Fruit fly (Drosophila melanogaster) whole organism, adult: ENCODE measurements around the gene foxo.
A peak's percentile ranks its signal among the peaks of the same experiment; 100 is the strongest.

Experiments
- CG11617 ChIP-seq: fragments of 200-800 bp; sonication (Bioruptor generic); optimal IDR thresholded peaks from 2 replicates; lab custom pipeline; 2017; ENCODE audit warnings: mild to moderate bottlenecking, missing biosample characterization, missing genetic modification reagents, missing genetic modification characterization
- CG12768 ChIP-seq: fragments of 200-800 bp; sonication (Bioruptor generic); optimal IDR thresholded peaks from 2 replicates; lab custom pipeline; 2017; ENCODE audit warnings: missing biosample characterization, missing genetic modification characterization, mild to moderate bottlenecking, moderate library complexity, missing genetic modification reagents
- CG14711 ChIP-seq: fragments of 200-800 bp; sonication (Bioruptor generic); optimal IDR thresholded peaks from 2 replicates; lab custom pipeline; 2018; ENCODE audit warnings: missing biosample characterization, mild to moderate bottlenecking, missing genetic modification characterization, moderate library complexity
- CG1620 ChIP-seq: fragments of 200-800 bp; sonication (Bioruptor generic); optimal IDR thresholded peaks from 2 replicates; lab custom pipeline; 2016; ENCODE audit warnings: missing biosample characterization, missing genetic modification characterization
- CG33017 ChIP-seq: fragments of 200-800 bp; sonication (Bioruptor generic); optimal IDR thresholded peaks from 2 replicates; lab custom pipeline; 2018; ENCODE audit warnings: missing biosample characterization, mild to moderate bottlenecking, missing genetic modification characterization, moderate library complexity
- CG5204 ChIP-seq: fragments of 200-800 bp; sonication (Bioruptor generic); optimal IDR thresholded peaks from 2 replicates; lab custom pipeline; 2016; ENCODE audit warnings: missing biosample characterization, missing genetic modification characterization
- CG7045 ChIP-seq: fragments of 200-800 bp; sonication (Bioruptor generic); optimal IDR thresholded peaks from 2 replicates; lab custom pipeline; 2017; ENCODE audit warnings: missing biosample characterization, mild to moderate bottlenecking, missing genetic modification characterization
- CG7101 ChIP-seq: fragments of 200-800 bp; sonication (Bioruptor generic); optimal IDR thresholded peaks from 2 replicates; lab custom pipeline; 2018; ENCODE audit warnings: missing biosample characterization, mild to moderate bottlenecking, missing genetic modification characterization, moderate library complexity
- Clk ChIP-seq: fragments of 200-800 bp; sonication (Bioruptor generic); optimal IDR thresholded peaks from 2 replicates; lab custom pipeline; 2017; ENCODE audit warnings: missing biosample characterization, missing genetic modification characterization
- Crg-1 ChIP-seq: fragments of 200-800 bp; sonication (Bioruptor generic); optimal IDR thresholded peaks from 2 replicates; lab custom pipeline; 2016; ENCODE audit warnings: missing biosample characterization, missing genetic modification characterization
- Hr96 ChIP-seq: fragments of 200-800 bp; sonication (Bioruptor generic); optimal IDR thresholded peaks from 2 replicates; lab custom pipeline; 2016; ENCODE audit warnings: missing biosample characterization, missing genetic modification characterization
- Mnt ChIP-seq: fragments of 200-800 bp; sonication (Bioruptor generic); optimal IDR thresholded peaks from 2 replicates; lab custom pipeline; 2016; ENCODE audit warnings: missing biosample characterization, mild to moderate bottlenecking, missing genetic modification characterization
- bab1 ChIP-seq: fragments of 200-800 bp; sonication (Bioruptor generic); optimal IDR thresholded peaks from 3 replicates; lab custom pipeline; 2019; ENCODE audit warnings: missing biosample characterization, mild to moderate bottlenecking, missing genetic modification characterization, moderate library complexity
- cic ChIP-seq: fragments of 200-800 bp; sonication (Bioruptor generic); optimal IDR thresholded peaks from 2 replicates; lab custom pipeline; 2017; ENCODE audit warnings: missing biosample characterization, mild to moderate bottlenecking, missing genetic modification characterization, moderate library complexity
- cnc ChIP-seq, 2 experiments: fragments of >200 bp; optimal IDR thresholded peaks; 2 replicates each; lab custom pipeline; 2017
- kay ChIP-seq: fragments of 200-800 bp; sonication (Bioruptor generic); peaks from one replicate; lab custom pipeline; 2016; ENCODE audit warnings: missing biosample characterization, missing genetic modification characterization, borderline replicate concordance
- ovo ChIP-seq: fragments of 200-800 bp; sonication (Bioruptor generic); optimal IDR thresholded peaks from 2 replicates; lab custom pipeline; 2016; ENCODE audit warnings: missing biosample characterization, missing genetic modification characterization
- pad ChIP-seq: fragments of 200-800 bp; sonication (Bioruptor generic); optimal IDR thresholded peaks from 3 replicates; lab custom pipeline; 2017; ENCODE audit warnings: missing biosample characterization, missing genetic modification characterization, mild to moderate bottlenecking, moderate library complexity, missing genetic modification reagents
- tj ChIP-seq: fragments of 200-800 bp; sonication (Bioruptor generic); optimal IDR thresholded peaks from 3 replicates; lab custom pipeline; 2017; ENCODE audit warnings: missing biosample characterization, mild to moderate bottlenecking, missing genetic modification characterization, moderate library complexity
- toe ChIP-seq: fragments of 200-800 bp; sonication (Bioruptor generic); optimal IDR thresholded peaks from 2 replicates; lab custom pipeline; 2016; ENCODE audit warnings: missing biosample characterization, missing genetic modification characterization

Gene foxo

dm6 chr3R:14031531-14032414 is 25.0 kb upstream of the foxo start, which contains the start of the genes rdx and CG3061:
TSS of gene rdx (minus strand) at chr3R:14032057.
TSS of gene CG3061 (plus strand) at chr3R:14032371.
- TF ChIP-seq CG7045 (GFP tag; lab: Kevin White, UChicago), result peak; percentile 50
- TF ChIP-seq tj (GFP tag; lab: Kevin White, UChicago), result peak; percentile 86
- peak; percentile 52 for TF ChIP-seq pad (GFP tag; lab: Kevin White, UChicago)
- peak; percentile 71 for TF ChIP-seq CG7101 (tag; lab: Kevin White, UChicago)
- TF ChIP-seq cic (GFP tag; lab: Kevin White, UChicago), result peak; percentile 37
- TF ChIP-seq CG33017, result no peak
- peak; percentile 13 for TF ChIP-seq Crg-1
- TF ChIP-seq CG11617 (GFP tag; lab: Kevin White, UChicago), result peak; percentile 87
- TF ChIP-seq CG14711 (tag; lab: Kevin White, UChicago), result peak; percentile 69
- TF ChIP-seq Mnt, result peak; percentile 55
- TF ChIP-seq ovo (GFP tag; lab: Kevin White, UChicago), result peak; percentile 54
- no peak for TF ChIP-seq toe (GFP tag; lab: Kevin White, UChicago)
- TF ChIP-seq Hr96 (GFP tag; lab: Kevin White, UChicago), result no peak

- no peak for TF ChIP-seq bab1 (GFP tag; lab: Kevin White, UChicago)
- no peak for TF ChIP-seq kay (GFP tag; lab: Kevin White, UChicago)
- peak; percentile 50 for TF ChIP-seq CG11617 (GFP tag; lab: Kevin White, UChicago)
Measured at dm6 chr3R:14032422-14033188, 24.1 kb upstream of the foxo start.

dm6 chr3R:14034636-14035035 is 22.1 kb upstream of the foxo start:
- TF ChIP-seq bab1 (GFP tag; lab: Kevin White, UChicago) (no peak), kay (GFP tag; lab: Kevin White, UChicago) (peak; percentile 70)

- TF ChIP-seq bab1 (GFP tag; lab: Kevin White, UChicago) (peak; percentile 60), Clk (no peak), tj (GFP tag; lab: Kevin White, UChicago) (peak; percentile 15), ovo (GFP tag; lab: Kevin White, UChicago) (no peak), cnc (optimal IDR thresholded peaks at IDR 0.05; lab: Kevin White, UChicago) (no peak), CG7045 (GFP tag; lab: Kevin White, UChicago) (no peak), CG14711 (tag; lab: Kevin White, UChicago) (peak; percentile 99), Mnt (peak; percentile 95), kay (GFP tag; lab: Kevin White, UChicago) (no peak), pad (GFP tag; lab: Kevin White, UChicago) (no peak), CG1620 (GFP tag; lab: Kevin White, UChicago) (peak; percentile 66), CG11617 (GFP tag; lab: Kevin White, UChicago) (peak; percentile 41), toe (GFP tag; lab: Kevin White, UChicago) (no peak), CG33017 (peak; percentile 46), Crg-1 (peak; percentile 62), CG7101 (tag; lab: Kevin White, UChicago) (peak; percentile 59), CG12768 (GFP tag; lab: Kevin White, UChicago) (no peak), cic (GFP tag; lab: Kevin White, UChicago) (peak; percentile 1)
Measured at dm6 chr3R:14035924-14036448, 20.8 kb upstream of the foxo start, which contains the start of gene CG9922. TSS of gene CG9922 (minus strand) at chr3R:14036398.

dm6 chr3R:14037330-14037729 is 19.4 kb upstream of the foxo start:
- TF ChIP-seq ovo (GFP tag; lab: Kevin White, UChicago) (no peak), pad (GFP tag; lab: Kevin White, UChicago) (no peak), Hr96 (GFP tag; lab: Kevin White, UChicago) (no peak), CG14711 (tag; lab: Kevin White, UChicago) (no peak)

- TF ChIP-seq Mnt (no peak), tj (GFP tag; lab: Kevin White, UChicago) (no peak), Clk (no peak), CG11617 (GFP tag; lab: Kevin White, UChicago) (no peak), CG12768 (GFP tag; lab: Kevin White, UChicago) (no peak), cic (GFP tag; lab: Kevin White, UChicago) (no peak), CG14711 (tag; lab: Kevin White, UChicago) (no peak), CG33017 (no peak), CG7045 (GFP tag; lab: Kevin White, UChicago) (no peak), CG7101 (tag; lab: Kevin White, UChicago) (no peak), Crg-1 (no peak), CG5204 (GFP tag; lab: Kevin White, UChicago) (no peak)
Measured at dm6 chr3R:14041036-14041435, 15.7 kb upstream of the foxo start.
